Worm (Caenorhabditis elegans) whole organism, L3 larva: ENCODE data around the gene ndx-9.

ENCODE experiments used
- egl-27 ChIP-seq: sonication (generic microtip); optimal IDR thresholded peaks from 4 replicates; lab custom pipeline; 2017; ENCODE audit warnings: missing biosample characterization, missing genetic modification reagents, missing genetic modification characterization
- elt-3 ChIP-seq, 3 experiments: fragments of 150-350 bp in 1 of 3; sonication (generic microtip) in 2 of 3; optimal IDR thresholded peaks; 2 replicates in 2 of 3; 4 replicates in 1 of 3; lab custom pipeline; 2014 to 2017; ENCODE audit warnings: missing biosample characterization in 3 of 3, missing genetic modification characterization in 3 of 3
- nhr-76 ChIP-seq: fragments of 150-350 bp; sonication (generic microtip); optimal IDR thresholded peaks from 5 replicates; lab custom pipeline; 2014; ENCODE audit warnings: missing biosample characterization, missing genetic modification characterization
- pha-4 ChIP-seq: fragments of 150-350 bp; optimal IDR thresholded peaks from 2 replicates; lab custom pipeline; 2014; ENCODE audit warnings: missing biosample characterization, missing genetic modification reagents, missing genetic modification characterization
- skn-1 ChIP-seq: fragments of 150-350 bp; optimal IDR thresholded peaks from 2 replicates; lab custom pipeline; 2014; ENCODE audit warnings: missing biosample characterization, missing genetic modification characterization
- unc-39 ChIP-seq: sonication (generic microtip); optimal IDR thresholded peaks from 4 replicates; lab custom pipeline; 2017; ENCODE audit warnings: missing biosample characterization, missing genetic modification characterization
- unc-62 ChIP-seq: fragments of 150-350 bp; sonication (generic microtip); optimal IDR thresholded peaks from 4 replicates; lab custom pipeline; 2014; ENCODE audit warnings: missing biosample characterization, missing genetic modification reagents, missing genetic modification characterization

ce11 chrIV:11008996-11009395, 2.8 kb downstream of the ndx-9 start, which contains the start of gene F13H10.6:
- TF ChIP-seq elt-3 (tag; optimal IDR thresholded peaks at IDR 0.05; lab: Kevin White, UChicago) (no peak), unc-62 (GFP tag; lab: Kevin White, UChicago) (no peak), unc-39 (tag; lab: Kevin White, UChicago) (no peak), skn-1 (no peak), nhr-76 (no peak), pha-4 (tag; lab: Kevin White, UChicago) (no peak), egl-27 (no peak)
